Fruit fly (Drosophila melanogaster) whole organism, wandering third instar larva: Measurements from ENCODE around the gene CG43844.

Experiments used
- Abd-B ChIP-seq: fragments of >200 bp; optimal IDR thresholded peaks from 2 replicates; lab custom pipeline; 2017; ENCODE audit warnings: missing biosample characterization, missing genetic modification characterization
- CG32264 ChIP-seq: fragments of 200-800 bp; sonication (Bioruptor generic); optimal IDR thresholded peaks from 2 replicates; lab custom pipeline; 2016; ENCODE audit warnings: missing biosample characterization, missing genetic modification characterization
- CG9705 ChIP-seq: fragments of 200-800 bp; sonication (Bioruptor generic); optimal IDR thresholded peaks from 2 replicates; lab custom pipeline; 2018; ENCODE audit warnings: missing biosample characterization, mild to moderate bottlenecking, missing genetic modification characterization
- CrebA ChIP-seq: fragments of 200-800 bp; sonication (Bioruptor generic); optimal IDR thresholded peaks from 2 replicates; lab custom pipeline; 2016; ENCODE audit warnings: missing biosample characterization, mild to moderate bottlenecking, missing genetic modification characterization, borderline replicate concordance
- Dfd ChIP-seq: fragments of >200 bp; optimal IDR thresholded peaks from 2 replicates; lab custom pipeline; 2017; ENCODE audit warnings: missing biosample characterization, missing genetic modification characterization
- Dif ChIP-seq: fragments of 200-275, 200-300 bp; sonication (Bioruptor generic); optimal IDR thresholded peaks from 2 replicates; lab custom pipeline; 2018; ENCODE audit warnings: missing biosample characterization, missing genetic modification characterization; ENCODE audit not compliant: partially characterized antibody
- GATAd ChIP-seq: sonication (Bioruptor generic); optimal IDR thresholded peaks from 2 replicates; lab custom pipeline; 2016; ENCODE audit warnings: missing biosample characterization, missing genetic modification characterization
- HLH106 ChIP-seq: fragments of 200-800 bp; optimal IDR thresholded peaks from 3 replicates; lab custom pipeline; 2019; ENCODE audit warnings: missing biosample characterization, mild to moderate bottlenecking, missing genetic modification characterization, moderate library complexity
- Hnf4 ChIP-seq: fragments of 200-800 bp; sonication (Bioruptor generic); optimal IDR thresholded peaks from 2 replicates; lab custom pipeline; 2016; ENCODE audit warnings: missing biosample characterization, mild to moderate bottlenecking, missing genetic modification characterization
- Hr78 ChIP-seq: fragments of >200 bp; optimal IDR thresholded peaks from 2 replicates; lab custom pipeline; 2017; ENCODE audit warnings: missing biosample characterization, missing genetic modification characterization
- Hr83 ChIP-seq: fragments of 200-300 bp; sonication (Bioruptor generic); optimal IDR thresholded peaks from 2 replicates; lab custom pipeline; 2016; ENCODE audit warnings: missing biosample characterization, mild to moderate bottlenecking, missing genetic modification characterization, moderate library complexity; ENCODE audit not compliant: poor library complexity, severe bottlenecking
- Jra ChIP-seq: sonication (Bioruptor generic); optimal IDR thresholded peaks from 2 replicates; lab custom pipeline; 2016; ENCODE audit warnings: missing biosample characterization, missing genetic modification characterization
- Mio ChIP-seq: sonication (Bioruptor generic); optimal IDR thresholded peaks from 2 replicates; lab custom pipeline; 2016; ENCODE audit warnings: missing biosample characterization, missing genetic modification characterization
- Myc ChIP-seq: fragments of >200 bp; optimal IDR thresholded peaks from 2 replicates; lab custom pipeline; 2017
- N ChIP-seq: fragments of >200 bp; optimal IDR thresholded peaks from 2 replicates; lab custom pipeline; 2018; ENCODE audit warnings: missing biosample characterization, missing external identifiers, missing genetic modification characterization
- OdsH ChIP-seq: fragments of 200-800 bp; sonication (Bioruptor generic); optimal IDR thresholded peaks from 2 replicates; lab custom pipeline; 2016; ENCODE audit warnings: missing biosample characterization, mild to moderate bottlenecking, missing genetic modification characterization
- Rel ChIP-seq, 2 experiments: fragments of 200-800 bp; sonication (Bioruptor generic) in 1 of 2; optimal IDR thresholded peaks; 2 replicates in 1 of 2; 3 replicates in 1 of 2; lab custom pipeline; 2016 to 2019; ENCODE audit warnings: mild to moderate bottlenecking in 2 of 2, missing biosample characterization in 2 of 2, missing genetic modification characterization in 2 of 2, moderate library complexity in 1 of 2
- Sp1 ChIP-seq: fragments of 200-800 bp; sonication (Bioruptor generic); optimal IDR thresholded peaks from 3 replicates; lab custom pipeline; 2019; ENCODE audit warnings: missing biosample characterization, mild to moderate bottlenecking, missing genetic modification characterization, moderate library complexity
- Vsx2 ChIP-seq: fragments of 200-300, 225-300 bp; sonication (Bioruptor generic); optimal IDR thresholded peaks from 2 replicates; lab custom pipeline; 2018; ENCODE audit warnings: missing biosample characterization, missing genetic modification characterization; ENCODE audit not compliant: partially characterized antibody
- br ChIP-seq: fragments of 200-800 bp; sonication (Bioruptor generic); optimal IDR thresholded peaks from 2 replicates; lab custom pipeline; 2016; ENCODE audit warnings: missing biosample characterization, missing genetic modification characterization
- brk ChIP-seq: fragments of 200-800 bp; sonication (Bioruptor generic); optimal IDR thresholded peaks from 2 replicates; lab custom pipeline; 2016; ENCODE audit warnings: missing biosample characterization, mild to moderate bottlenecking, missing genetic modification characterization
- dl ChIP-seq, 2 experiments: fragments of 175-275, 200-275 bp in 1 of 2; fragments of 200-275 bp in 1 of 2; sonication (Bioruptor generic); optimal IDR thresholded peaks; lab custom pipeline; 2018; ENCODE audit warnings: mild to moderate bottlenecking in 2 of 2, missing biosample characterization in 2 of 2, missing genetic modification characterization in 2 of 2, moderate library complexity in 2 of 2; ENCODE audit not compliant: partially characterized antibody in 2 of 2, insufficient read depth in 1 of 2
- dmrt93B ChIP-seq: fragments of 200-800 bp; sonication (Bioruptor generic); optimal IDR thresholded peaks from 2 replicates; lab custom pipeline; 2018; ENCODE audit warnings: missing biosample characterization, mild to moderate bottlenecking, missing genetic modification characterization
- dsf ChIP-seq: sonication (Bioruptor generic); optimal IDR thresholded peaks from 2 replicates; lab custom pipeline; 2016; ENCODE audit warnings: missing biosample characterization, missing genetic modification characterization, borderline replicate concordance
- ey ChIP-seq: fragments of 200-800 bp; sonication (Bioruptor generic); optimal IDR thresholded peaks from 2 replicates; lab custom pipeline; 2016; ENCODE audit warnings: missing biosample characterization, missing genetic modification characterization
- foxo ChIP-seq, 2 experiments: fragments of 200-800 bp; sonication (Bioruptor generic); optimal IDR thresholded peaks; 2 replicates in 1 of 2; 3 replicates in 1 of 2; lab custom pipeline; 2016 to 2017; ENCODE audit warnings: missing biosample characterization in 2 of 2, missing genetic modification characterization in 2 of 2
- fru ChIP-seq: fragments of 200-800 bp; sonication (Bioruptor generic); optimal IDR thresholded peaks from 3 replicates; lab custom pipeline; 2016; ENCODE audit warnings: missing biosample characterization, mild to moderate bottlenecking, missing genetic modification characterization
- h ChIP-seq: fragments of 200-800 bp; sonication (Bioruptor generic); optimal IDR thresholded peaks from 3 replicates; lab custom pipeline; 2016; ENCODE audit warnings: missing biosample characterization, mild to moderate bottlenecking, missing genetic modification characterization
- jim ChIP-seq: fragments of 175-275, 200-325 bp; sonication (Bioruptor generic); optimal IDR thresholded peaks from 2 replicates; lab custom pipeline; 2016; ENCODE audit warnings: missing biosample characterization, mild to moderate bottlenecking, missing genetic modification characterization
- lola ChIP-seq: fragments of >200 bp; optimal IDR thresholded peaks from 2 replicates; lab custom pipeline; 2017; ENCODE audit warnings: missing biosample characterization, missing genetic modification characterization
- pan ChIP-seq: fragments of >200 bp; optimal IDR thresholded peaks from 2 replicates; lab custom pipeline; 2017
- psq ChIP-seq: fragments of 200-800 bp; sonication (Bioruptor generic); optimal IDR thresholded peaks from 3 replicates; lab custom pipeline; 2017; ENCODE audit warnings: missing biosample characterization, mild to moderate bottlenecking, missing genetic modification characterization, moderate library complexity
- rgr ChIP-seq: fragments of 200-800 bp; sonication (Bioruptor generic); optimal IDR thresholded peaks from 3 replicates; lab custom pipeline; 2016; ENCODE audit warnings: missing biosample characterization, mild to moderate bottlenecking, missing genetic modification characterization
- sage ChIP-seq: fragments of 200-800 bp; sonication (Bioruptor generic); optimal IDR thresholded peaks from 2 replicates; lab custom pipeline; 2016; ENCODE audit warnings: missing biosample characterization, mild to moderate bottlenecking, missing genetic modification characterization
- sv ChIP-seq: fragments of 200-800 bp; sonication (Bioruptor generic); optimal IDR thresholded peaks from 3 replicates; lab custom pipeline; 2016; ENCODE audit warnings: missing biosample characterization, missing genetic modification characterization
- tai ChIP-seq: sonication (Bioruptor generic); optimal IDR thresholded peaks from 2 replicates; lab custom pipeline; 2016; ENCODE audit warnings: missing biosample characterization, missing genetic modification characterization
- usp ChIP-seq: fragments of >200 bp; optimal IDR thresholded peaks from 2 replicates; lab custom pipeline; 2017; ENCODE audit warnings: missing biosample characterization, missing genetic modification characterization
- woc ChIP-seq: sonication (Bioruptor generic); optimal IDR thresholded peaks from 2 replicates; lab custom pipeline; 2016; ENCODE audit warnings: missing biosample characterization, mild to moderate bottlenecking, missing genetic modification characterization

CG43844 gene

dm6 chr3R:21905615-21906014, 16.3 kb downstream of the CG43844 start:
- TF ChIP-seq psq (peak; percentile 66), lola (GFP tag; lab: Kevin White, UChicago) (no peak), dmrt93B (peak; percentile 57), CG32264 (GFP tag; lab: Kevin White, UChicago) (no peak), Hr78 (GFP tag; lab: Kevin White, UChicago) (no peak), Hnf4 (peak; percentile 49), Dfd (GFP tag; lab: Kevin White, UChicago) (no peak), tai (GFP tag; lab: Kevin White, UChicago) (no peak), fru (GFP tag; lab: Kevin White, UChicago) (peak; percentile 67), Vsx2 (GFP tag; lab: Kevin White, UChicago) (no peak), Dif (GFP tag; lab: Kevin White, UChicago) (no peak), sv (GFP tag; lab: Kevin White, UChicago) (no peak), CrebA (GFP tag; lab: Kevin White, UChicago) (no peak), rgr (peak; percentile 68), jim (GFP tag; lab: Kevin White, UChicago) (no peak), woc (GFP tag; lab: Kevin White, UChicago) (peak; percentile 49), h (GFP tag; lab: Kevin White, UChicago) (peak; percentile 79), br (GFP tag; lab: Kevin White, UChicago) (peak; percentile 27), Sp1 (GFP tag; lab: Kevin White, UChicago) (peak; percentile 79), pan (lab: Kevin White, UChicago) (no peak), Abd-B (no peak), HLH106 (tag; lab: Kevin White, UChicago) (peak; percentile 78), foxo (GFP tag; optimal IDR thresholded peaks at IDR 0.05; lab: Kevin White, UChicago) (peak in 1 of 2 experiments; percentile 69), Jra (GFP tag; lab: Kevin White, UChicago) (no peak), CG9705 (peak; percentile 32), GATAd (no peak), sage (GFP tag; lab: Kevin White, UChicago) (peak; percentile 29), Myc (lab: Kevin White, UChicago) (no peak), dsf (GFP tag; lab: Kevin White, UChicago) (no peak), ey (GFP tag; lab: Kevin White, UChicago) (peak; percentile 62), OdsH (GFP tag; lab: Kevin White, UChicago) (peak; percentile 78), Rel (GFP tag; optimal IDR thresholded peaks at IDR 0.05; lab: Kevin White, UChicago) (no peak), Rel (tag; optimal IDR thresholded peaks at IDR 0.05; lab: Kevin White, UChicago) (no peak), brk (GFP tag; lab: Kevin White, UChicago) (peak; percentile 67), N (GFP tag; lab: Kevin White, UChicago) (no peak), usp (GFP tag; lab: Kevin White, UChicago) (no peak), Mio (no peak), Hr83 (GFP tag; lab: Kevin White, UChicago) (no peak), dl (GFP tag; optimal IDR thresholded peaks at IDR 0.05; lab: Kevin White, UChicago; ENCODE audit: insufficient read depth in 1 of 2, partially characterized antibody in 2 of 2) (no peak)

dm6 chr3R:21906867-21907266, 17.5 kb downstream of the CG43844 start:
- TF ChIP-seq tai (GFP tag; lab: Kevin White, UChicago) (no peak), foxo (GFP tag; optimal IDR thresholded peaks at IDR 0.05; lab: Kevin White, UChicago) (no peak), dsf (GFP tag; lab: Kevin White, UChicago) (no peak), dl (GFP tag; optimal IDR thresholded peaks at IDR 0.05; lab: Kevin White, UChicago; ENCODE audit: insufficient read depth in 1 of 2, partially characterized antibody in 2 of 2) (no peak), dmrt93B (no peak), Sp1 (GFP tag; lab: Kevin White, UChicago) (no peak), woc (GFP tag; lab: Kevin White, UChicago) (no peak), sv (GFP tag; lab: Kevin White, UChicago) (no peak), br (GFP tag; lab: Kevin White, UChicago) (no peak), Hnf4 (no peak), Dfd (GFP tag; lab: Kevin White, UChicago) (no peak), lola (GFP tag; lab: Kevin White, UChicago) (no peak), Myc (lab: Kevin White, UChicago) (no peak), CG32264 (GFP tag; lab: Kevin White, UChicago) (no peak), Mio (no peak)
- TF ChIP-seq, all 38 proteins: peak for 0
